Fruit fly (Drosophila melanogaster): ENCODE results near the gene mEFG1.

mEFG1 gene

DNA sequence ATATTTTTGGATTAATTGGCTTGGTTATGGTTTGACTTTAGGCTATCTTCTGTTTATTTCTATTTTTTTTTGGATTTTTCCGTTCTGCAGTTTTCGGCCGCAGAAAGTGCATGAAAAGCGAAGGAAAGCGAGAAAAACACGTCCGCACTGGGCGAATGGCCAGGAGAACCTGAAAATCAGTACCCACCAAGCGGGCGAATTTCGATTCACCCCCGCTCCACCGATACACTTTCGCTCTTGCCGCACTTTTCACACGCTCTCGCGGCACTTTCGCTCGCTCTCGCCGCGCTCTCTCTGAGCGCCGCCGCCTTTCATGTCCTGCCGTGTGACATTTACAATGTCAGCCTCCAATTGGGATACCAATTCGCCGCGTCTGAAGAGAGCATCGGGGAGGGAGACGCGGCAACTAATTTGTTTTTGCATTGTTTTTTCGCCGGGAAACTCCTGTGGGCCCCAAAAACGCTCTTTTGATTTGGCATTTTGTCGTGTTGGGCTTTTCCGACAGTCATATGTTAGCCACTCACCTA lies 26.5 kb upstream of the mEFG1 start, which contains the start of gene Ndae1:
TSS of gene Ndae1 (minus strand) at position 51 of the 527 bp plus-strand sequence.
- no peak for TF ChIP-seq toe (GFP tag; optimal IDR thresholded peaks at IDR 0.05)

DNA sequence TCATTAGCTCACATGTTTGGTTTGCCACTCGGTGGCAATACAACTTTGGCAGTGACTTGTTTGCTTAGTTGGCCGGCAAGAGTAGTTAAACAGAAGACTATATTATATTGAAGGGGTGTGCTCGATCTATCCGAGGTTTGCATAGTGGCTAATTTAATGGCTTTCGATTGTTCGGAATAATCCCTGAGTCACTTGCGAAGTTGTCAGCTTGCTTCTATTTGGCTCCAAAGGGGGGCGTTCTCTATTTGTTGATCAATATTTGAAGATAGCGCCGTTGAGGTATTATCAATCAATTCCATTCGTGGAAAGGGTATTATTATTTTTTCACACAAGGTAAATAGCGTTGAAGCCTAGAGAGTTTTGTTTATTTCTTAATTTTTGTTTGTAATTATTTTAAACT lies 25.2 kb upstream of the mEFG1 start:
- no peak for TF ChIP-seq CG1620 (GFP tag; optimal IDR thresholded peaks at IDR 0.05)
- peak; percentile 9 for TF ChIP-seq CG7101 (tag; optimal IDR thresholded peaks at IDR 0.05)
- TF ChIP-seq Crg-1 (GFP tag; optimal IDR thresholded peaks at IDR 0.05): peak; percentile 9
- no peak for TF ChIP-seq CG33017 (tag; optimal IDR thresholded peaks at IDR 0.05)

DNA sequence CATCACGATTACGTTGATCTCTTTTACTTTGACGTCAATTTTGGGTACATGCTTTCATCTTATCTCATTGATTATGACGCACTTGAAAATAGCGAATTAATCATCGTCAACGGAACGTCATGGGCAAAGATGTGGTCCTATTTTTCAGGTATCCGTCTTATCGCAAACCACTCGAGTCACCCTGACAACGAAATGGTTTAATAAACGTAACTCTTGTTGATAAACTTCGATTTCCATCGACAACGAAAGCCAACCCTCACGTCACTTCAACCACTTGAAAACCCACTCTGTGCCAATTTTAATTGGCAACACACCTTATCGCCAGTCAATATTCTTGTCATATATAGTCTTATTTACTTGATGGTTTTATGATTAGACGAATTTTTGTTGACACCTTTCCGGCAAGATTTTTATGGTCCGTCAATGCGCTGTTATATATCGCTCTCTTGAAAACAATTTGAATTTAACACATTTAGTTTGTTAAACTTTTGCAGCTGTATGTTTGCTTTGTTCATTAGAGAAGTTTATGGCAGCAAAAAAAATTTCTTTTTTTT lies 19.4 kb upstream of the mEFG1 start:
- TF ChIP-seq kay (GFP tag; ENCODE audit: borderline replicate concordance): no peak
- TF ChIP-seq CG33017 (tag; optimal IDR thresholded peaks at IDR 0.05): no peak
- TF ChIP-seq Hr96 (GFP tag; optimal IDR thresholded peaks at IDR 0.05): no peak
- peak; percentile 1 for TF ChIP-seq CG12768 (GFP tag; optimal IDR thresholded peaks at IDR 0.05)
- TF ChIP-seq tj (GFP tag; optimal IDR thresholded peaks at IDR 0.05): no peak
- TF ChIP-seq CG1620 (GFP tag; optimal IDR thresholded peaks at IDR 0.05): no peak
- TF ChIP-seq toe (GFP tag; optimal IDR thresholded peaks at IDR 0.05): no peak
- peak; percentile 48 for TF ChIP-seq cic (GFP tag; optimal IDR thresholded peaks at IDR 0.05)
- no peak for TF ChIP-seq Mnt (GFP tag; optimal IDR thresholded peaks at IDR 0.05)
- no peak for TF ChIP-seq CG14711 (tag; optimal IDR thresholded peaks at IDR 0.05)
- TF ChIP-seq Crg-1 (GFP tag; optimal IDR thresholded peaks at IDR 0.05): no peak
- TF ChIP-seq CG11617 (GFP tag; optimal IDR thresholded peaks at IDR 0.05): no peak
- TF ChIP-seq Clk (GFP tag; optimal IDR thresholded peaks at IDR 0.05): no peak

DNA sequence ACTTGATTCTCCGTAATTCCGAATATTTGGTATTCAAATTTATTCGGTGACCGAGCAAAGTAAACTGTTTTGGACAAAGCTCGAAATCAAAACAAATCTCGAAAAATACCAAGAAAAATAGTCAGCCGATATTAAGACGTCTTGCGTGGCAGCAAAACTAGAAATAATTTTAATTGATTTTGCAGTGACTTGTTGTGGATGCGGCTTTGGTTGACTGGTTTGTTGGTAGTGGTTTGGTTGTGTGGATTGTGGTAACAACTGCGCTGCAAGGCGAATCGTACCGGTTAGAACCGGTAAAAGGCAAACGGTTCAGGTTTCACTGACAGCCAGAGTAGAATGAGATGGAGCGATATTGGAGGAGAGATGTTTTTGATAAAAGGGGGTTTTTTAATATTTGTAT lies 18.6 kb upstream of the mEFG1 start:
- TF ChIP-seq kay (GFP tag; ENCODE audit: borderline replicate concordance): no peak
- no peak for TF ChIP-seq Mnt (GFP tag; optimal IDR thresholded peaks at IDR 0.05)
- TF ChIP-seq cic (GFP tag; optimal IDR thresholded peaks at IDR 0.05): no peak
- no peak for TF ChIP-seq CG11617 (GFP tag; optimal IDR thresholded peaks at IDR 0.05)
- no peak for TF ChIP-seq Crg-1 (GFP tag; optimal IDR thresholded peaks at IDR 0.05)
- TF ChIP-seq CG5204 (GFP tag; optimal IDR thresholded peaks at IDR 0.05): no peak
- no peak for TF ChIP-seq Hr96 (GFP tag; optimal IDR thresholded peaks at IDR 0.05)
- no peak for TF ChIP-seq cnc (optimal IDR thresholded peaks at IDR 0.05)
- TF ChIP-seq ovo (GFP tag; optimal IDR thresholded peaks at IDR 0.05): no peak
- no peak for TF ChIP-seq CG7101 (tag; optimal IDR thresholded peaks at IDR 0.05)
- no peak for TF ChIP-seq CG7045 (GFP tag; optimal IDR thresholded peaks at IDR 0.05)
- no peak for TF ChIP-seq CG33017 (tag; optimal IDR thresholded peaks at IDR 0.05)
- no peak for TF ChIP-seq toe (GFP tag; optimal IDR thresholded peaks at IDR 0.05)
- TF ChIP-seq Clk (GFP tag; optimal IDR thresholded peaks at IDR 0.05): no peak
- TF ChIP-seq CG1620 (GFP tag; optimal IDR thresholded peaks at IDR 0.05): no peak
- TF ChIP-seq bab1 (GFP tag; optimal IDR thresholded peaks at IDR 0.05): no peak
- TF ChIP-seq CG12768 (GFP tag; optimal IDR thresholded peaks at IDR 0.05): no peak
- TF ChIP-seq pad (GFP tag; optimal IDR thresholded peaks at IDR 0.05): no peak

dm6 chr2L:7240964-7241363 lies 18.1 kb upstream of the mEFG1 start:
- TF ChIP-seq CG1620 (GFP tag; optimal IDR thresholded peaks at IDR 0.05) (no peak), pad (GFP tag; optimal IDR thresholded peaks at IDR 0.05) (no peak), cnc (optimal IDR thresholded peaks at IDR 0.05) (no peak), CG14711 (tag; optimal IDR thresholded peaks at IDR 0.05) (no peak), Clk (GFP tag; optimal IDR thresholded peaks at IDR 0.05) (no peak), toe (GFP tag; optimal IDR thresholded peaks at IDR 0.05) (no peak), kay (GFP tag; ENCODE audit: borderline replicate concordance) (no peak), CG7101 (tag; optimal IDR thresholded peaks at IDR 0.05) (no peak), CG11617 (GFP tag; optimal IDR thresholded peaks at IDR 0.05) (no peak), Hr96 (GFP tag; optimal IDR thresholded peaks at IDR 0.05) (no peak), CG12768 (GFP tag; optimal IDR thresholded peaks at IDR 0.05) (no peak), CG33017 (tag; optimal IDR thresholded peaks at IDR 0.05) (no peak), Mnt (GFP tag; optimal IDR thresholded peaks at IDR 0.05) (no peak), CG7045 (GFP tag; optimal IDR thresholded peaks at IDR 0.05) (no peak), tj (GFP tag; optimal IDR thresholded peaks at IDR 0.05) (no peak), ovo (GFP tag; optimal IDR thresholded peaks at IDR 0.05) (no peak), CG5204 (GFP tag; optimal IDR thresholded peaks at IDR 0.05) (no peak)

dm6 chr2L:7240311-7240710 lies 17.4 kb upstream of the mEFG1 start:
- TF ChIP-seq cic (GFP tag; optimal IDR thresholded peaks at IDR 0.05) (peak; percentile 45), Mnt (GFP tag; optimal IDR thresholded peaks at IDR 0.05) (peak; percentile 16), CG5204 (GFP tag; optimal IDR thresholded peaks at IDR 0.05) (no peak)

DNA sequence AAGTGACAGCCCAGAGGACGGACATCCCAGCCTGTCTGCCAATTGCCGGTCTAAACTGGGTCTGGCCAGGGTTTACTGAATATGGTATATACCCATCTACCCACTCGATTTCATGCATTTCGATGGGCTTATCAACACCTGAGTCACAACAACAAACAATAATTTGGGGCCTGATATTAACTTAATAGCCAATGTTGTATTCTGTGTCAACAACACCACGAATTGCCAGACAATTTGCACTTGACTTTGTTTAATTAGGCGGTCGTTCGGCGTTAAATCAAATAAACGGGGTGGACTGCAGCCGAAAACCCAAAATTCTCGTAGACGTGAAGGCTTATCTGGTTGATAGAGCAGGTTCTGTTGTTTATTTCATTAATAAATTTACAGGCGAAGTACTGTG lies 16.4 kb upstream of the mEFG1 start:
- TF ChIP-seq Hr96 (GFP tag; optimal IDR thresholded peaks at IDR 0.05) (no peak), tj (GFP tag; optimal IDR thresholded peaks at IDR 0.05) (no peak), kay (GFP tag; ENCODE audit: borderline replicate concordance) (no peak), cic (GFP tag; optimal IDR thresholded peaks at IDR 0.05) (peak; percentile 57), CG33017 (tag; optimal IDR thresholded peaks at IDR 0.05) (peak; percentile 69), toe (GFP tag; optimal IDR thresholded peaks at IDR 0.05) (no peak), CG11617 (GFP tag; optimal IDR thresholded peaks at IDR 0.05) (peak; percentile 32), CG14711 (tag; optimal IDR thresholded peaks at IDR 0.05) (peak; percentile 4), CG5204 (GFP tag; optimal IDR thresholded peaks at IDR 0.05) (peak; percentile 42), pad (GFP tag; optimal IDR thresholded peaks at IDR 0.05) (peak; percentile 34), Mnt (GFP tag; optimal IDR thresholded peaks at IDR 0.05) (peak; percentile 57), bab1 (GFP tag; optimal IDR thresholded peaks at IDR 0.05) (no peak), CG12768 (GFP tag; optimal IDR thresholded peaks at IDR 0.05) (peak; percentile 40), Crg-1 (GFP tag; optimal IDR thresholded peaks at IDR 0.05) (peak; percentile 57), Clk (GFP tag; optimal IDR thresholded peaks at IDR 0.05) (peak; percentile 34), ovo (GFP tag; optimal IDR thresholded peaks at IDR 0.05) (peak; percentile 54), CG7045 (GFP tag; optimal IDR thresholded peaks at IDR 0.05) (peak; percentile 61), cnc (optimal IDR thresholded peaks at IDR 0.05) (no peak), CG7101 (tag; optimal IDR thresholded peaks at IDR 0.05) (peak; percentile 71), CG1620 (GFP tag; optimal IDR thresholded peaks at IDR 0.05) (no peak)
